Fruit fly (Drosophila melanogaster) whole organism, prepupa: ENCODE data around the gene ATPsynC.

Experiments used
- Blimp-1 ChIP-seq: fragments of 200-800 bp; sonication (Bioruptor generic); optimal IDR thresholded peaks from 3 replicates; lab custom pipeline; 2017; ENCODE audit warnings: missing biosample characterization, missing genetic modification characterization, mild to moderate bottlenecking, moderate library complexity, missing genetic modification reagents
- CG10631 ChIP-seq: fragments of 200-800 bp; sonication (Bioruptor generic); optimal IDR thresholded peaks from 2 replicates; lab custom pipeline; 2016; ENCODE audit warnings: missing biosample characterization, missing genetic modification characterization
- CG10669 ChIP-seq: fragments of 200-800 bp; sonication (Bioruptor generic); optimal IDR thresholded peaks from 3 replicates; lab custom pipeline; 2018; ENCODE audit warnings: missing biosample characterization, mild to moderate bottlenecking, missing genetic modification characterization, moderate library complexity
- CG11294 ChIP-seq: fragments of 200-800 bp; sonication (Bioruptor generic); IDR thresholded peaks from 2 replicates; pipeline ENCODE4 v1.3.6; 2022; ENCODE audit warnings: missing biosample characterization, missing genetic modification characterization
- CG11762 ChIP-seq: fragments of 200-800 bp; sonication (Bioruptor generic); optimal IDR thresholded peaks from 3 replicates; lab custom pipeline; 2016; ENCODE audit warnings: missing biosample characterization, missing genetic modification characterization; ENCODE audit not compliant: insufficient read depth
- CG11902 ChIP-seq: fragments of 200-800 bp; sonication (Bioruptor generic); optimal IDR thresholded peaks from 3 replicates; lab custom pipeline; 2016; ENCODE audit warnings: missing biosample characterization, missing genetic modification characterization
- CG16779 ChIP-seq: fragments of 200-800 bp; sonication (Bioruptor generic); optimal IDR thresholded peaks from 3 replicates; lab custom pipeline; 2017; ENCODE audit warnings: missing biosample characterization, mild to moderate bottlenecking, missing genetic modification characterization
- CG31627 ChIP-seq: fragments of 200-800 bp; sonication (Bioruptor generic); optimal IDR thresholded peaks from 3 replicates; lab custom pipeline; 2016; ENCODE audit warnings: missing biosample characterization, missing genetic modification characterization
- CG32006 ChIP-seq: fragments of 200-800 bp; sonication (Bioruptor generic); optimal IDR thresholded peaks from 3 replicates; lab custom pipeline; 2017; ENCODE audit warnings: missing biosample characterization, mild to moderate bottlenecking, missing genetic modification characterization
- CG34406 ChIP-seq: fragments of 200-800 bp; sonication (Bioruptor generic); optimal IDR thresholded peaks from 3 replicates; lab custom pipeline; 2016; ENCODE audit warnings: missing biosample characterization, missing genetic modification characterization
- CG3919 ChIP-seq: fragments of 200-800 bp; sonication (Bioruptor generic); optimal IDR thresholded peaks from 3 replicates; lab custom pipeline; 2016; ENCODE audit warnings: missing biosample characterization, missing genetic modification characterization
- CG6163 ChIP-seq: fragments of 200-800 bp; sonication (Bioruptor generic); IDR thresholded peaks from 3 replicates; pipeline ENCODE4 v1.3.6; 2022; ENCODE audit warnings: missing biosample characterization, missing genetic modification characterization
- CG6808 ChIP-seq: fragments of 200-800 bp; sonication (Bioruptor generic); optimal IDR thresholded peaks from 3 replicates; lab custom pipeline; 2017; ENCODE audit warnings: missing biosample characterization, missing genetic modification characterization, mild to moderate bottlenecking, moderate library complexity, missing genetic modification reagents
- CG6854 ChIP-seq: fragments of 200-800 bp; sonication (Bioruptor generic); optimal IDR thresholded peaks from 2 replicates; lab custom pipeline; 2017; ENCODE audit warnings: missing biosample characterization, mild to moderate bottlenecking, missing genetic modification characterization
- CG8119 ChIP-seq: fragments of 200-800 bp; sonication (Bioruptor generic); IDR thresholded peaks from 3 replicates; pipeline ENCODE4 v1.3.6; 2022; ENCODE audit warnings: missing biosample characterization, missing genetic modification characterization
- CG8319 ChIP-seq: fragments of 200-800 bp; sonication (Bioruptor generic); optimal IDR thresholded peaks from 3 replicates; lab custom pipeline; 2016; ENCODE audit warnings: missing biosample characterization, missing genetic modification characterization
- CG8632 ChIP-seq: fragments of 200-800 bp; sonication (Bioruptor generic); optimal IDR thresholded peaks from 3 replicates; lab custom pipeline; 2016; ENCODE audit warnings: missing biosample characterization, missing genetic modification characterization
- Eip78C ChIP-seq: fragments of 200-800 bp; sonication (Bioruptor generic); peaks from one replicate; lab custom pipeline; 2016; ENCODE audit warnings: missing biosample characterization, missing genetic modification characterization
- Eip93F ChIP-seq: fragments of 200-800 bp; sonication (Bioruptor generic); optimal IDR thresholded peaks from 2 replicates; lab custom pipeline; 2016; ENCODE audit warnings: missing biosample characterization, mild to moderate bottlenecking, missing genetic modification characterization
- Ets21C ChIP-seq: fragments of 200-800 bp; sonication (Bioruptor generic); optimal IDR thresholded peaks from 3 replicates; lab custom pipeline; 2016; ENCODE audit warnings: missing biosample characterization, missing genetic modification characterization
- Ets96B ChIP-seq: fragments of 200-800 bp; optimal IDR thresholded peaks from 2 replicates; lab custom pipeline; 2019; ENCODE audit warnings: missing biosample characterization, mild to moderate bottlenecking, missing genetic modification characterization, moderate library complexity
- Gug ChIP-seq: fragments of 200-800 bp; sonication (Bioruptor generic); IDR thresholded peaks from 2 replicates; pipeline ENCODE4 v1.3.6; 2022; ENCODE audit warnings: missing biosample characterization, missing genetic modification characterization
- Hr38 ChIP-seq: sonication (Bioruptor generic); optimal IDR thresholded peaks from 2 replicates; lab custom pipeline; 2016; ENCODE audit warnings: missing biosample characterization, missing genetic modification characterization
- Hr4 ChIP-seq: fragments of 200-800 bp; sonication (Bioruptor generic); optimal IDR thresholded peaks from 3 replicates; lab custom pipeline; 2016; ENCODE audit warnings: missing biosample characterization, missing genetic modification characterization
- Lpt ChIP-seq: fragments of 200-800 bp; sonication (Bioruptor generic); optimal IDR thresholded peaks from 3 replicates; lab custom pipeline; 2016; ENCODE audit warnings: missing biosample characterization, missing genetic modification characterization
- Met ChIP-seq: fragments of 200-800 bp; sonication (Bioruptor generic); optimal IDR thresholded peaks from 3 replicates; lab custom pipeline; 2016; ENCODE audit warnings: missing biosample characterization, missing genetic modification characterization
- OdsH ChIP-seq: fragments of 200-800 bp; sonication (Bioruptor generic); optimal IDR thresholded peaks from 3 replicates; lab custom pipeline; 2016; ENCODE audit warnings: missing biosample characterization, missing genetic modification characterization
- Smox ChIP-seq: fragments of 200-800 bp; sonication (Bioruptor generic); optimal IDR thresholded peaks from 3 replicates; lab custom pipeline; 2016; ENCODE audit warnings: missing biosample characterization, missing genetic modification characterization
- Sox14 ChIP-seq: fragments of 200-800 bp; sonication (Bioruptor generic); optimal IDR thresholded peaks from 3 replicates; lab custom pipeline; 2016; ENCODE audit warnings: missing biosample characterization, missing genetic modification characterization
- Sox15 ChIP-seq: fragments of 200-800 bp; sonication (Bioruptor generic); optimal IDR thresholded peaks from 3 replicates; lab custom pipeline; 2016; ENCODE audit warnings: missing biosample characterization, missing genetic modification characterization
- achi ChIP-seq: fragments of 200-800 bp; sonication (Bioruptor generic); optimal IDR thresholded peaks from 3 replicates; lab custom pipeline; 2016; ENCODE audit warnings: missing biosample characterization, missing genetic modification characterization
- acj6 ChIP-seq: fragments of 200-800 bp; sonication (Bioruptor generic); optimal IDR thresholded peaks from 3 replicates; lab custom pipeline; 2016; ENCODE audit warnings: missing biosample characterization, missing genetic modification characterization
- cyc ChIP-seq: fragments of 200-800 bp; sonication (Bioruptor generic); optimal IDR thresholded peaks from 3 replicates; lab custom pipeline; 2016; ENCODE audit warnings: missing biosample characterization, missing genetic modification characterization
- dac ChIP-seq: fragments of 200-800 bp; sonication (Bioruptor generic); optimal IDR thresholded peaks from 2 replicates; lab custom pipeline; 2017; ENCODE audit warnings: missing biosample characterization, mild to moderate bottlenecking, missing genetic modification characterization
- dsx ChIP-seq: fragments of 200-800 bp; optimal IDR thresholded peaks from 3 replicates; lab custom pipeline; 2019; ENCODE audit warnings: missing biosample characterization, mild to moderate bottlenecking, missing genetic modification characterization, moderate library complexity; ENCODE audit not compliant: poor library complexity, severe bottlenecking
- fd59A ChIP-seq: fragments of 200-800 bp; sonication (Bioruptor generic); optimal IDR thresholded peaks from 2 replicates; lab custom pipeline; 2017; ENCODE audit warnings: missing biosample characterization, mild to moderate bottlenecking, missing genetic modification characterization, missing genetic modification reagents
- fkh ChIP-seq: fragments of 200-800 bp; sonication (Bioruptor generic); optimal IDR thresholded peaks from 3 replicates; lab custom pipeline; 2017; ENCODE audit warnings: missing biosample characterization, mild to moderate bottlenecking, missing genetic modification characterization, moderate library complexity
- lz ChIP-seq: fragments of 200-800 bp; sonication (Bioruptor generic); optimal IDR thresholded peaks from 3 replicates; lab custom pipeline; 2016; ENCODE audit warnings: missing biosample characterization, missing genetic modification characterization
- net ChIP-seq: fragments of 200-800 bp; sonication (Bioruptor generic); optimal IDR thresholded peaks from 3 replicates; lab custom pipeline; 2016; ENCODE audit warnings: missing biosample characterization, missing genetic modification characterization
- pdm3 ChIP-seq: fragments of 200-800 bp; sonication (Bioruptor generic); optimal IDR thresholded peaks from 3 replicates; lab custom pipeline; 2016; ENCODE audit warnings: missing biosample characterization, missing genetic modification characterization
- salr ChIP-seq, 2 experiments: fragments of 200-800 bp; sonication (Bioruptor generic); optimal IDR thresholded peaks; 3 replicates each; lab custom pipeline; 2016 to 2018; ENCODE audit warnings: missing biosample characterization in 2 of 2, missing genetic modification characterization in 2 of 2, mild to moderate bottlenecking in 1 of 2
- spab ChIP-seq: fragments of 200-800 bp; sonication (Bioruptor generic); optimal IDR thresholded peaks from 2 replicates; lab custom pipeline; 2017; ENCODE audit warnings: missing biosample characterization, mild to moderate bottlenecking, missing genetic modification characterization, missing genetic modification reagents
- ss ChIP-seq, 2 experiments: fragments of 200-800 bp; sonication (Bioruptor generic); optimal IDR thresholded peaks; 2 replicates in 1 of 2; 3 replicates in 1 of 2; lab custom pipeline; 2017 to 2018; ENCODE audit warnings: mild to moderate bottlenecking in 2 of 2, missing biosample characterization in 2 of 2, missing genetic modification characterization in 2 of 2, moderate library complexity in 1 of 2
- vri ChIP-seq: fragments of 200-800 bp; sonication (Bioruptor generic); optimal IDR thresholded peaks from 3 replicates; lab custom pipeline; 2016; ENCODE audit warnings: missing biosample characterization, mild to moderate bottlenecking, missing genetic modification characterization

The ATPsynC gene

DNA sequence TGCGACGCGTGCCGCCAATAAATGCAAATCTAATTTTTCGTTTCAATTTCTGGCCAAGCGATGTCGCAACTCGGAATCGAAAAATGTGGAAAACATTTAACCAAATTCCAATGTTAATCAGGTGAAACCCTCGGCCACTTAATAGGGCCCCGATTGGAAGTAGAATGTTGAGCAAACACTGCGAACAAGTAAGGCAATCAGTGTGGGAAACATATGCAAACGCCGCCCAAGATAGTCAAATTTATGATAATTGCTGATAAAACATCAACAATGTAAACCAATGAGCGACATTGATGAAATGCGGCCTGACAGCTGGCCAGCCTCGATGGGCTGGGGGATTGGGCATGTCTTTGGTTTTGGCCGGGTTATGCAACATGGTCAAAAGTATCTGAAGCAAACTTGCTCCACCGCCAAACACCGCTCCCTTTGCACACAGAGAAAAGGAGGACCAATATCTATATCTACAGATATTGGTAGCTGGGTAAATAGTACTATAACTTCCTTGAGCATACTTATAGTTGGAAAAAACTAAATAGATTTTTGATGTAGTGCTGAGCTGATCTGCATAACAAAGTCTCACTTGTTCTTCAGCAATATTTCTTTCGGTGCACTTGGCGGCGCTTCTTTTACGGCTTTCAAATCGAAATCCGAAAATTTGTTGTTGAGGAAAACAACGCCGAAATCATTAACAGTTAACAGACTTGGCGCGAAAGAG is 28.0 kb upstream of the ATPsynC start (continued):
- TF ChIP-seq CG11294 (no peak), lz (GFP tag; lab: Kevin White, UChicago) (peak; percentile 72), achi (GFP tag; lab: Kevin White, UChicago) (peak; percentile 73), CG16779 (tag; lab: Kevin White, UChicago) (no peak), Ets21C (GFP tag; lab: Kevin White, UChicago) (peak; percentile 73), CG6808 (no peak), Smox (GFP tag; lab: Kevin White, UChicago) (peak; percentile 78), OdsH (peak; percentile 68), Met (GFP tag; lab: Kevin White, UChicago) (peak; percentile 82), Hr38 (GFP tag; lab: Kevin White, UChicago) (no peak), ss (GFP tag; optimal IDR thresholded peaks at IDR 0.05; lab: Kevin White, UChicago) (no peak), net (GFP tag; lab: Kevin White, UChicago) (peak; percentile 62), Lpt (GFP tag; lab: Kevin White, UChicago) (peak; percentile 6), fkh (GFP tag; lab: Kevin White, UChicago) (no peak), Sox15 (GFP tag; lab: Kevin White, UChicago) (peak; percentile 43), CG31627 (GFP tag; lab: Kevin White, UChicago) (peak; percentile 77), CG6854 (peak; percentile 31), CG10631 (GFP tag; lab: Kevin White, UChicago) (peak; percentile 16), CG34406 (GFP tag; lab: Kevin White, UChicago) (peak; percentile 77), Ets96B (tag; lab: Kevin White, UChicago) (no peak), Sox14 (GFP tag; lab: Kevin White, UChicago) (peak; percentile 51), CG10669 (GFP tag; lab: Kevin White, UChicago) (no peak)

DNA sequence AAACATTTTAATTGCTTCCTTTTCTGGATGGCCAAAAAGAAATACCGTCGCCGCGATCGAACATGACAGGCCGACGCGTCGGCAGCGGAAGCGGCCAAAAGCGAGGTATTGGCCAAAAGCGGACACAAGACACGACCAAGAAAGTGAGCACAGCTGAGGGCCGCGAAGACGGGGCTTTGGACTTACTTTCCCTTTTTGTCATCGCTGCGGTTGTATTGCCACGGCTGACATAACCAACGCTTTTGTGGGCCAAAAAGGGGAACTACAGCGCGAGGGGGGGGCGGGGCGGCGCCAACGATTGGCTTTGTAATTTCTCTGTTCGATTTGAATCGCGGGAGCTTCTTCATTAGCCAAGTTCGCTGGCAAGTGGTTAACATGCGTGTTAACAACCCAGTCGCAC is 26.4 kb upstream of the ATPsynC start:
- TF ChIP-seq cyc (no peak), salr (GFP tag; optimal IDR thresholded peaks at IDR 0.05; lab: Kevin White, UChicago) (no peak), CG6854 (peak; percentile 4), dac (GFP tag; lab: Kevin White, UChicago) (no peak), Blimp-1 (GFP tag; lab: Kevin White, UChicago) (peak; percentile 77), Hr4 (GFP tag; lab: Kevin White, UChicago) (no peak)

DNA sequence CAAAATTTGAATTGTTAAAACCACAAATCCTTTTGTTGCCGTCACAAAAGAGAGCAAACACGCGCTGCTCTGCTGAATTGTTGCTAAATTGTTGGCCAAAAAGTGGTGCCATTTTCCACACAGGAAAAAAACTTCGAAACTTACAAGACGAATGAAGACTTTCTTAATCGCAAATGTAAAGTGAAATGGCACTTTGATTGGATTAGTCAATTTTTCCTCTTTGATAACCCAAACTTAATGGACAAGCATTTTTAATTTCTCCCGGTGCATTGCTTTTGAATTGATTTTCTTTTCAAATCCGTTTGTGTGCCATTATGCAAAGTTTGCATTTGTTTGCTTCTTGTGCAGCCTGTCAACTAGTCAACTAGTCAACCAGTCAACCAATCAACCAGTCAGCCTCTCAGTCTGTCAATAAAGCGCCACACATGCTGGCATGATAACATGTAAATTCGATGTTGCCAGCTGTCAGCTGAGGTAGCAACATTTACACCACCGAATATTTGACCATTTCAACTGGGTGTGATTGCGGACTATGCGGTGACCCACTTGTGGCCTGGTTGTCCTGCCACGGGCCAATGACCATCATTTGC is 23.7 kb upstream of the ATPsynC start:
- TF ChIP-seq acj6 (GFP tag; lab: Kevin White, UChicago): no peak
- TF ChIP-seq CG8319: no peak
- TF ChIP-seq vri (GFP tag; lab: Kevin White, UChicago): no peak
- no peak for TF ChIP-seq spab
- no peak for TF ChIP-seq ss (GFP tag; optimal IDR thresholded peaks at IDR 0.05; lab: Kevin White, UChicago)
- no peak for TF ChIP-seq CG11902 (GFP tag; lab: Kevin White, UChicago)
- no peak for TF ChIP-seq CG8632
- TF ChIP-seq fkh (GFP tag; lab: Kevin White, UChicago): no peak
- TF ChIP-seq pdm3 (GFP tag; lab: Kevin White, UChicago): peak; percentile 48
- TF ChIP-seq lz (GFP tag; lab: Kevin White, UChicago): no peak
- no peak for TF ChIP-seq Sox15 (GFP tag; lab: Kevin White, UChicago)
- 0 out of 2 replicates have a peak, but pooled peaks have one; percentile 6 for TF ChIP-seq CG11294
- TF ChIP-seq fd59A (GFP tag; lab: Kevin White, UChicago): no peak
- no peak for TF ChIP-seq Eip93F
- no peak for TF ChIP-seq dsx (GFP tag; lab: Kevin White, UChicago)
- peak; percentile 64 for TF ChIP-seq Eip78C (GFP tag; lab: Kevin White, UChicago)
- no peak for TF ChIP-seq CG10669 (GFP tag; lab: Kevin White, UChicago)
- TF ChIP-seq Gug (GFP tag; lab: Robert Waterston, UW): peak; percentile 29; the same call in 1 of the 2 replicates
- TF ChIP-seq CG3919 (GFP tag; lab: Kevin White, UChicago): peak; percentile 29
- no peak for TF ChIP-seq Hr38 (GFP tag; lab: Kevin White, UChicago)
- TF ChIP-seq Met (GFP tag; lab: Kevin White, UChicago): no peak
- TF ChIP-seq OdsH: peak; percentile 47
- TF ChIP-seq CG6854: no peak
- TF ChIP-seq CG6163 (GFP tag; lab: Robert Waterston, UW): peak; percentile 63
- peak; percentile 63; the same call in 1 of the 3 replicates for TF ChIP-seq CG8119
- TF ChIP-seq CG11762: no peak
- TF ChIP-seq Blimp-1 (GFP tag; lab: Kevin White, UChicago): no peak
- TF ChIP-seq net (GFP tag; lab: Kevin White, UChicago): peak; percentile 34
- TF ChIP-seq CG32006 (GFP tag; lab: Kevin White, UChicago): peak; percentile 73
